Worm (Caenorhabditis elegans): Measurements from ENCODE around the gene Y71H2AR.2.

Y71H2AR.2 gene

DNA sequence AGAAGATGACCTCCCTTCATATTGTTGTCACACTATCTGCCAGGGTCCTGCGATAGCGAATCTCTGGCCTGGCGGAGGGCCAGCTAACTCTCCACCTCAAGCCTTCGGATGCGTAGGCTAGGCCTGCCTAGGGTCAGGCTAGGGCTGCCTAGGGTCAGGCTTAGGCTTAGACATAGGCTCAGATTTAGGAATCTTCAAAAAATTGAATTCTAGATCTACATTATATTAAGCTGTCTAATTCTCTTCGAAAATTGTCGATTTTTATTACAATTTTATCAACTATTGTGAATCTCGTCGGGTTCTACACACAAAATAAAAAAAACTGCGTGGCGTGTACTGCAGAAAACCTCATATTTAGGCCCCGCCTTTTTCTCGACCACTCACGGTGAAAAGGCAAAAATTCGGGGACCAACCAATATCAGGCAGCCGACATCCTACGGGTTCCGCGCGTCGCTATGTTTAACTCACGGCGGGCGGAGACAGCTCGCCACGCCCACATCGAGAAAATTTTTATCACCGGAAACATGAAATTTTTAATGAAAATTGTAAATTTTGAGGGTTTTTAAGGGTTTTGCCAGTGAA, 45.2 kb downstream of the Y71H2AR.2 start (continued):
- TF ChIP-seq aptf-2 (GFP tag; conservative IDR thresholded peaks at IDR 0.05) (0 out of 2 replicates have a peak, but pooled peaks have one; percentile 53), lin-26 (GFP tag; IDR thresholded peaks at IDR 0.05) (peak; percentile 67; the same call in 1 of the 2 replicates), tbp1 (GFP tag; optimal IDR thresholded peaks at IDR 0.05) (peak; percentile 23), sptf-2 (GFP tag; optimal IDR thresholded peaks at IDR 0.05) (no peak), F57A8.1 (GFP tag; optimal IDR thresholded peaks at IDR 0.05) (no peak), pha-4 (tag; optimal IDR thresholded peaks at IDR 0.05) (no peak), F57C9.4 (tag; optimal IDR thresholded peaks at IDR 0.05) (no peak), B0336.3 (GFP tag; IDR thresholded peaks at IDR 0.05) (peak; percentile 40; the same call in 1 of the 2 replicates), chd-7 (tag; optimal IDR thresholded peaks at IDR 0.05) (no peak)

DNA sequence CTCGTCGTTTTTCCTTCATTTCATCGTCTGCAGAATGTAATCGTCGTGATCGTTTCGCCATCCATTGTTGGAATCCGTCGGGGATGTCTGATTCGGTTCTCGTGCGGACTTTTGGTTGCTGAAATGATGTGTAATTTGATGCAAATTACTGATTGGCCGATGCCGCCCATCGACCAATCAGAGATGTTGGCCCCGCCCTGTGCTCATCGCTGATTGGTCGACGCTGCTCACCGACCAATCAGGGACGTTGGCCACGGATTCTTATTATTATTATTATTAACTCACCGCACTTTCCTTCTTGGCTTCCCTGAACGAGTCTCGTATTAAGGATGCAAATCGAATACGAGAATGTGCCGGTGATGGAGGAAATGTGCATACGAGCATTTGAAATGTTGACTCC, 46.7 kb downstream of the Y71H2AR.2 start:
- TF ChIP-seq nfyb-1 (GFP tag; IDR thresholded peaks at IDR 0.05) (0 out of 2 replicates have a peak, but pooled peaks have one; percentile 13), ceh-100 (GFP tag; IDR thresholded peaks at IDR 0.05) (no peak), zfh-2 (GFP tag; conservative IDR thresholded peaks at IDR 0.05) (0 out of 2 replicates have a peak, but pooled peaks have one; percentile 9)
